Fruit fly (Drosophila melanogaster) whole organism, embryonic: Measurements from ENCODE around the gene CG1986.
A peak's percentile ranks its signal among the peaks of the same experiment; 100 is the strongest.

Experiments used
- Ada2b ChIP-seq: fragments of 200-800 bp; sonication (Bioruptor generic); IDR thresholded peaks from 2 replicates; pipeline ENCODE4 v1.3.6; 2022; ENCODE audit warnings: missing biosample characterization, missing genetic modification characterization
- Aef1 ChIP-seq: fragments of 200-800 bp; sonication (Bioruptor generic); IDR thresholded peaks from 3 replicates; pipeline ENCODE4 v1.3.6; 2022; ENCODE audit warnings: missing biosample characterization, missing genetic modification characterization
- C15 ChIP-seq: fragments of 200-800 bp; sonication (Bioruptor generic); IDR thresholded peaks from 3 replicates; pipeline ENCODE4 v1.3.6; 2022; ENCODE audit warnings: missing biosample characterization, missing genetic modification characterization
- CG10147 ChIP-seq: fragments of 200-800 bp; sonication (Bioruptor generic); optimal IDR thresholded peaks from 2 replicates; lab custom pipeline; 2019; ENCODE audit warnings: missing biosample characterization, mild to moderate bottlenecking, missing genetic modification characterization, moderate library complexity
- CG11504 ChIP-seq: fragments of 200-800 bp; sonication (Bioruptor generic); optimal IDR thresholded peaks from 3 replicates; lab custom pipeline; 2019; ENCODE audit warnings: missing biosample characterization, mild to moderate bottlenecking, missing genetic modification characterization, moderate library complexity
- CG12769 ChIP-seq: fragments of 200-800 bp; sonication (Bioruptor generic); optimal IDR thresholded peaks from 2 replicates; lab custom pipeline; 2019; ENCODE audit warnings: missing biosample characterization, mild to moderate bottlenecking, missing genetic modification characterization, moderate library complexity
- CG13424 ChIP-seq: fragments of 200-800 bp; sonication (Bioruptor generic); optimal IDR thresholded peaks from 2 replicates; lab custom pipeline; 2019; ENCODE audit warnings: missing biosample characterization, mild to moderate bottlenecking, missing genetic modification characterization, moderate library complexity
- CG13775 ChIP-seq: fragments of 200-800 bp; sonication (Bioruptor generic); optimal IDR thresholded peaks from 3 replicates; lab custom pipeline; 2017; ENCODE audit warnings: missing biosample characterization, mild to moderate bottlenecking, missing genetic modification characterization
- CG14441 ChIP-seq: fragments of 200-800 bp; sonication (Bioruptor generic); IDR thresholded peaks from 2 replicates; pipeline ENCODE4 v1.3.6; 2022; ENCODE audit warnings: missing biosample characterization, missing genetic modification characterization
- CG16779 ChIP-seq: fragments of 200-800 bp; sonication (Bioruptor generic); IDR thresholded peaks from 2 replicates; pipeline ENCODE4 v1.3.6; 2022; ENCODE audit warnings: missing biosample characterization, missing genetic modification characterization
- CG17328 ChIP-seq: fragments of 200-800 bp; sonication (Bioruptor generic); IDR thresholded peaks from 2 replicates; pipeline ENCODE4 v1.3.6; 2022; ENCODE audit warnings: missing biosample characterization, missing genetic modification characterization
- CG17359 ChIP-seq: fragments of 200-800 bp; sonication (Bioruptor generic); optimal IDR thresholded peaks from 3 replicates; lab custom pipeline; 2018; ENCODE audit warnings: missing biosample characterization, mild to moderate bottlenecking, missing genetic modification characterization, moderate library complexity
- CG17829 ChIP-seq: fragments of 200-800 bp; optimal IDR thresholded peaks from 2 replicates; lab custom pipeline; 2019; ENCODE audit warnings: missing biosample characterization, mild to moderate bottlenecking, missing genetic modification characterization, moderate library complexity
- CG18476 ChIP-seq: fragments of 200-800 bp; sonication (Bioruptor generic); optimal IDR thresholded peaks from 2 replicates; lab custom pipeline; 2016; ENCODE audit warnings: missing biosample characterization, mild to moderate bottlenecking, missing genetic modification characterization
- CG2202 ChIP-seq: fragments of 200-800 bp; sonication (Bioruptor generic); optimal IDR thresholded peaks from 2 replicates; lab custom pipeline; 2018; ENCODE audit warnings: missing biosample characterization, mild to moderate bottlenecking, missing genetic modification characterization
- CG32532 ChIP-seq: fragments of 200-800 bp; sonication (Bioruptor generic); IDR thresholded peaks from 2 replicates; pipeline ENCODE4 v1.3.6; 2022; ENCODE audit warnings: missing biosample characterization, missing genetic modification characterization
- CG3407 ChIP-seq: fragments of 200-800 bp; sonication (Bioruptor generic); optimal IDR thresholded peaks from 2 replicates; lab custom pipeline; 2018; ENCODE audit warnings: missing biosample characterization, mild to moderate bottlenecking, missing genetic modification characterization
- CG4328 ChIP-seq: fragments of 200-800 bp; sonication (Bioruptor generic); optimal IDR thresholded peaks from 3 replicates; lab custom pipeline; 2017; ENCODE audit warnings: missing biosample characterization, missing genetic modification reagents, missing genetic modification characterization
- CG4424 ChIP-seq: fragments of 200-800 bp; sonication (Bioruptor generic); optimal IDR thresholded peaks from 3 replicates; lab custom pipeline; 2016; ENCODE audit warnings: missing biosample characterization, missing genetic modification characterization
- CG7745 ChIP-seq: fragments of 200-800 bp; sonication (Bioruptor generic); optimal IDR thresholded peaks from 2 replicates; lab custom pipeline; 2018; ENCODE audit warnings: missing biosample characterization, mild to moderate bottlenecking, missing genetic modification characterization, moderate library complexity
- CG7839 ChIP-seq: fragments of 200-800 bp; sonication (Bioruptor generic); optimal IDR thresholded peaks from 3 replicates; lab custom pipeline; 2018; ENCODE audit warnings: missing biosample characterization, mild to moderate bottlenecking, missing genetic modification characterization, moderate library complexity
- CG8924 ChIP-seq: fragments of 200-800 bp; optimal IDR thresholded peaks from 3 replicates; lab custom pipeline; 2019; ENCODE audit warnings: missing biosample characterization, mild to moderate bottlenecking, missing genetic modification characterization, moderate library complexity
- CTCF ChIP-seq: fragments of 200-800 bp; sonication (Bioruptor generic); optimal IDR thresholded peaks from 2 replicates; lab custom pipeline; 2017; ENCODE audit warnings: missing biosample characterization, mild to moderate bottlenecking, missing genetic modification characterization, moderate library complexity
- Dad ChIP-seq: fragments of 200-800 bp; sonication (Bioruptor generic); optimal IDR thresholded peaks from 3 replicates; lab custom pipeline; 2016; ENCODE audit warnings: missing biosample characterization, missing genetic modification characterization
- Doc2 ChIP-seq: fragments of 200-800 bp; sonication (Bioruptor generic); IDR thresholded peaks from 2 replicates; pipeline ENCODE4 v1.3.6; 2022; ENCODE audit warnings: missing biosample characterization, missing genetic modification characterization
- GATAe ChIP-seq: fragments of 200-800 bp; sonication (Bioruptor generic); conservative IDR thresholded peaks from 2 replicates; pipeline ENCODE4 v1.3.6; 2022; ENCODE audit warnings: missing biosample characterization, missing genetic modification characterization
- Gug ChIP-seq: fragments of 200-800 bp; sonication (Bioruptor generic); IDR thresholded peaks from 4 replicates; pipeline ENCODE4 v1.3.6; 2022; ENCODE audit warnings: missing biosample characterization, missing genetic modification characterization
- Hand ChIP-seq: fragments of 200-800 bp; sonication (Bioruptor generic); optimal IDR thresholded peaks from 2 replicates; lab custom pipeline; 2017; ENCODE audit warnings: mild to moderate bottlenecking, missing biosample characterization, missing genetic modification reagents, missing genetic modification characterization
- Hr3 ChIP-seq: fragments of 200-800 bp; sonication (Bioruptor generic); optimal IDR thresholded peaks from 3 replicates; lab custom pipeline; 2016; ENCODE audit warnings: missing biosample characterization, missing genetic modification characterization
- Hr39 ChIP-seq: fragments of >200 bp; optimal IDR thresholded peaks from 2 replicates; lab custom pipeline; 2017
- Hr51 ChIP-seq, 2 experiments: fragments of 200-800 bp; sonication (Bioruptor generic); optimal IDR thresholded peaks; 2 replicates in 1 of 2; 3 replicates in 1 of 2; lab custom pipeline; 2016 to 2018; ENCODE audit warnings: missing biosample characterization in 2 of 2, missing genetic modification characterization in 2 of 2, mild to moderate bottlenecking in 1 of 2, moderate library complexity in 1 of 2
- Jarid2 ChIP-seq: fragments of 200-800 bp; sonication (Bioruptor generic); optimal IDR thresholded peaks from 3 replicates; lab custom pipeline; 2017; ENCODE audit warnings: mild to moderate bottlenecking, missing biosample characterization, missing genetic modification reagents, missing genetic modification characterization
- Lpt ChIP-seq: fragments of >200 bp; optimal IDR thresholded peaks from 2 replicates; lab custom pipeline; 2018; ENCODE audit warnings: missing biosample characterization, missing genetic modification characterization
- Mrtf ChIP-seq: fragments of 200-800 bp; sonication (Bioruptor generic); IDR thresholded peaks from 3 replicates; pipeline ENCODE4 v1.3.6; 2022; ENCODE audit warnings: missing biosample characterization, missing genetic modification characterization
- NC2α ChIP-seq: fragments of 200-800 bp; sonication (Bioruptor generic); optimal IDR thresholded peaks from 2 replicates; lab custom pipeline; 2016; ENCODE audit warnings: missing biosample characterization, missing genetic modification characterization
- Pdp1 ChIP-seq, 2 experiments: fragments of 200-800 bp; sonication (Bioruptor generic); optimal IDR thresholded peaks; 3 replicates each; lab custom pipeline; 2016; ENCODE audit warnings: missing biosample characterization in 2 of 2, missing genetic modification characterization in 2 of 2, mild to moderate bottlenecking in 1 of 2, moderate library complexity in 1 of 2
- Ptx1 ChIP-seq: fragments of 200-800 bp; sonication (Bioruptor generic); IDR thresholded peaks from 2 replicates; pipeline ENCODE4 v1.3.6; 2022; ENCODE audit warnings: missing biosample characterization, missing genetic modification characterization
- cato ChIP-seq: fragments of 200-800 bp; sonication (Bioruptor generic); optimal IDR thresholded peaks from 2 replicates; lab custom pipeline; 2016; ENCODE audit warnings: missing biosample characterization, missing genetic modification characterization, borderline replicate concordance
- eve ChIP-seq, 2 experiments: fragments of >200 bp; optimal IDR thresholded peaks; 2 replicates each; lab custom pipeline; 2017; ENCODE audit warnings: missing biosample characterization in 2 of 2, missing genetic modification characterization in 2 of 2
- fru ChIP-seq: fragments of >200 bp; optimal IDR thresholded peaks from 2 replicates; lab custom pipeline; 2017
- gce ChIP-seq: fragments of 200-800 bp; sonication (Bioruptor generic); IDR thresholded peaks from 3 replicates; pipeline ENCODE4 v1.3.6; 2022; ENCODE audit warnings: missing biosample characterization, missing genetic modification characterization
- gcm2 ChIP-seq: fragments of 200-800 bp; sonication (Bioruptor generic); optimal IDR thresholded peaks from 2 replicates; lab custom pipeline; 2016; ENCODE audit warnings: missing biosample characterization, missing genetic modification characterization
- gem ChIP-seq: fragments of 200-800 bp; sonication (Bioruptor generic); optimal IDR thresholded peaks from 2 replicates; lab custom pipeline; 2019; ENCODE audit warnings: missing biosample characterization, mild to moderate bottlenecking, missing genetic modification characterization, moderate library complexity
- gfzf ChIP-seq: fragments of 200-800 bp; sonication (Bioruptor generic); optimal IDR thresholded peaks from 2 replicates; lab custom pipeline; 2016; ENCODE audit warnings: missing biosample characterization, mild to moderate bottlenecking, missing genetic modification characterization, moderate library complexity
- hkb ChIP-seq, 2 experiments: fragments of 200-800 bp in 1 of 2; fragments of >200 bp in 1 of 2; sonication (Bioruptor generic) in 1 of 2; IDR thresholded peaks in 1 of 2; optimal IDR thresholded peaks in 1 of 2; 2 replicates each; pipeline versions ENCODE4 v1.3.6 to Lab custom; 2017 to 2022; ENCODE audit warnings: missing biosample characterization in 1 of 2, missing genetic modification characterization in 1 of 2
- jigr1 ChIP-seq: fragments of 200-800 bp; sonication (Bioruptor generic); IDR thresholded peaks from 3 replicates; pipeline ENCODE4 v1.3.6; 2022; ENCODE audit warnings: missing biosample characterization, missing genetic modification characterization
- org-1 ChIP-seq: fragments of 200-800 bp; sonication (Bioruptor generic); optimal IDR thresholded peaks from 2 replicates; lab custom pipeline; 2017; ENCODE audit warnings: missing biosample characterization, missing genetic modification characterization
- phol ChIP-seq: fragments of 200-800 bp; sonication (Bioruptor generic); optimal IDR thresholded peaks from 3 replicates; lab custom pipeline; 2018; ENCODE audit warnings: missing biosample characterization, mild to moderate bottlenecking, missing genetic modification characterization, moderate library complexity
- sens ChIP-seq: fragments of 200-800 bp; sonication (Bioruptor generic); peaks from one replicate; lab custom pipeline; 2016; ENCODE audit warnings: missing biosample characterization, missing genetic modification characterization
- sqz ChIP-seq: fragments of 200-800 bp; sonication (Bioruptor generic); optimal IDR thresholded peaks from 3 replicates; lab custom pipeline; 2018; ENCODE audit warnings: missing biosample characterization, mild to moderate bottlenecking, missing genetic modification characterization
- tap ChIP-seq: fragments of 200-800 bp; optimal IDR thresholded peaks from 3 replicates; lab custom pipeline; 2019; ENCODE audit warnings: missing biosample characterization, mild to moderate bottlenecking, missing genetic modification characterization, moderate library complexity
- vvl ChIP-seq: fragments of 200-800 bp; sonication (Bioruptor generic); IDR thresholded peaks from 2 replicates; pipeline ENCODE4 v1.3.6; 2022; ENCODE audit warnings: missing biosample characterization, missing genetic modification characterization

CG1986 gene

DNA sequence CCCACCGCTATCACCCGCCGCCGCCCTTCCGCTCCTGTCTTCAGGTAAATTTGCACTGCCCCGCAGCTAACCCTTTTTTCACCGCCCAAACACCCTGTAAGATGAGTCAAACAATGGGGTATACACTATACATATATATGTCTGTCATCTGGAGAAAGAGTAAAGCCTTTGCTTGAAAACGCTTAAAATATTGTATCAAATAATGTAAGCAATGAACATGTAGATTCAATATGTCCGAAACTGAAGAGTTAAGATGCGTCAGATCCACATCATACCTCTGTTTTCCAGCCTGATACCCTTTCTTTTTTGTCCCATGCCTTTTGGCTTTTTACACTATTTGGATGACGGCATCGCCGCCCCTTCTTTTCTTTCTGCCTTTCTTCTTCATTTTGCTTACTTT is 18.1 kb downstream of the CG1986 start (continued):
- TF ChIP-seq Dad (GFP tag; lab: Kevin White, UChicago) (no peak), hkb (optimal IDR thresholded peaks at IDR 0.05; lab: Kevin White, UChicago) (no peak), hkb (GFP tag; IDR thresholded peaks at IDR 0.05; lab: Robert Waterston, UW) (peak; percentile 52), sqz (GFP tag; lab: Kevin White, UChicago) (no peak), Aef1 (GFP tag; lab: Robert Waterston, UW) (peak; percentile 50; the same call in 2 of the 3 replicates), cato (GFP tag; lab: Kevin White, UChicago) (no peak), CG7745 (no peak), CG17829 (tag; lab: Kevin White, UChicago) (peak; percentile 8), Pdp1 (GFP tag; optimal IDR thresholded peaks at IDR 0.05; lab: Kevin White, UChicago) (peak in 1 of 2 experiments; percentile 23), Doc2 (GFP tag; lab: Robert Waterston, UW) (no peak), CG13424 (peak; percentile 31), Hr3 (no peak), C15 (no peak), CG4424 (GFP tag; lab: Kevin White, UChicago) (peak; percentile 10), Jarid2 (GFP tag; lab: Kevin White, UChicago) (no peak), gce (GFP tag; lab: Robert Waterston, UW) (0 out of 3 replicates have a peak, but pooled peaks have one; percentile 30), gem (tag; lab: Kevin White, UChicago) (peak; percentile 49), CG16779 (GFP tag; lab: Robert Waterston, UW) (no peak), CG17359 (tag; lab: Kevin White, UChicago) (peak; percentile 54), GATAe (no peak), CG8924 (tag; lab: Kevin White, UChicago) (no peak), Lpt (no peak), CG7839 (tag; lab: Kevin White, UChicago) (peak; percentile 46), vvl (GFP tag; lab: Robert Waterston, UW) (peak; percentile 60; the same call in 1 of the 2 replicates), Hand (GFP tag; lab: Kevin White, UChicago) (no peak), Hr51 (GFP tag; optimal IDR thresholded peaks at IDR 0.05; lab: Kevin White, UChicago) (peak in 1 of 2 experiments; percentile 49), CG10147 (GFP tag; lab: Kevin White, UChicago) (no peak), sens (GFP tag; lab: Kevin White, UChicago) (peak; percentile 66), CG2202 (tag; lab: Kevin White, UChicago) (no peak), Mrtf (GFP tag; lab: Robert Waterston, UW) (0 out of 3 replicates have a peak, but pooled peaks have one; percentile 25), CG18476 (GFP tag; lab: Kevin White, UChicago) (no peak), gfzf (GFP tag; lab: Kevin White, UChicago) (no peak), CG17328 (GFP tag; lab: Robert Waterston, UW) (0 out of 2 replicates have a peak, but pooled peaks have one; percentile 10), fru (lab: Kevin White, UChicago) (no peak), jigr1 (GFP tag; lab: Robert Waterston, UW) (no peak), CG3407 (GFP tag; lab: Kevin White, UChicago) (no peak), Ada2b (peak; percentile 69), CG12769 (tag; lab: Kevin White, UChicago) (peak; percentile 52), phol (tag; lab: Kevin White, UChicago) (peak; percentile 20), eve (GFP tag; optimal IDR thresholded peaks at IDR 0.05; lab: Kevin White, UChicago) (no peak), tap (peak; percentile 4), Gug (peak; percentile 42; the same call in 1 of the 4 replicates), org-1 (GFP tag; lab: Kevin White, UChicago) (no peak), CG11504 (tag; lab: Kevin White, UChicago) (peak; percentile 60), CTCF (no peak), gcm2 (GFP tag; lab: Kevin White, UChicago) (no peak), CG14441 (GFP tag; lab: Robert Waterston, UW) (peak; percentile 57), CG32532 (GFP tag; lab: Robert Waterston, UW) (peak; percentile 29; the same call in 1 of the 2 replicates), NC2α (GFP tag; lab: Kevin White, UChicago) (no peak), Ptx1 (GFP tag; lab: Robert Waterston, UW) (peak; percentile 50), CG4328 (GFP tag; lab: Kevin White, UChicago) (no peak), Hr39 (lab: Kevin White, UChicago) (no peak), CG13775 (GFP tag; lab: Kevin White, UChicago) (no peak)
